Fruit fly (Drosophila melanogaster) whole organism, embryonic: ENCODE data around the gene Ktch.

Source experiments
- Adf1 ChIP-seq: fragments of 200-800 bp; sonication (Bioruptor generic); IDR thresholded peaks from 2 replicates; pipeline ENCODE4 v1.3.6; 2022; ENCODE audit warnings: missing biosample characterization, missing genetic modification characterization
- Bgb ChIP-seq: fragments of 200-800 bp; sonication (Bioruptor generic); IDR thresholded peaks from 2 replicates; pipeline ENCODE4 v1.3.6; 2022; ENCODE audit warnings: missing biosample characterization, missing genetic modification characterization; ENCODE audit not compliant: partially characterized antibody
- CG10366 ChIP-seq: fragments of 200-800 bp; sonication (Bioruptor generic); IDR thresholded peaks from 2 replicates; pipeline ENCODE4 v1.3.6; 2022; ENCODE audit warnings: missing biosample characterization, missing genetic modification characterization
- CG12299 ChIP-seq: fragments of 200-800 bp; sonication (Bioruptor generic); optimal IDR thresholded peaks from 2 replicates; lab custom pipeline; 2018; ENCODE audit warnings: missing biosample characterization, mild to moderate bottlenecking, missing genetic modification characterization
- CG13123 ChIP-seq: fragments of 200-800 bp; sonication (Bioruptor generic); optimal IDR thresholded peaks from 2 replicates; lab custom pipeline; 2016; ENCODE audit warnings: missing biosample characterization, missing genetic modification characterization
- CG13775 ChIP-seq: fragments of 200-800 bp; sonication (Bioruptor generic); optimal IDR thresholded peaks from 3 replicates; lab custom pipeline; 2017; ENCODE audit warnings: missing biosample characterization, mild to moderate bottlenecking, missing genetic modification characterization
- CG13894 ChIP-seq: fragments of 200-800 bp; sonication (Bioruptor generic); optimal IDR thresholded peaks from 3 replicates; lab custom pipeline; 2018; ENCODE audit warnings: missing biosample characterization, mild to moderate bottlenecking, missing genetic modification characterization, moderate library complexity
- CG1529 ChIP-seq: fragments of 200-800 bp; sonication (Bioruptor generic); optimal IDR thresholded peaks from 3 replicates; lab custom pipeline; 2018; ENCODE audit warnings: missing biosample characterization, missing genetic modification characterization
- CG15696 ChIP-seq: fragments of 200-800 bp; sonication (Bioruptor generic); optimal IDR thresholded peaks from 2 replicates; lab custom pipeline; 2019; ENCODE audit warnings: missing biosample characterization, mild to moderate bottlenecking, missing genetic modification characterization, moderate library complexity
- CG1602 ChIP-seq: fragments of 200-800 bp; sonication (Bioruptor generic); optimal IDR thresholded peaks from 3 replicates; lab custom pipeline; 2016; ENCODE audit warnings: missing biosample characterization, missing genetic modification characterization
- CG16813 ChIP-seq: fragments of 200-800 bp; sonication (Bioruptor generic); IDR thresholded peaks from 3 replicates; pipeline ENCODE4 v1.3.6; 2022; ENCODE audit warnings: missing biosample characterization, missing genetic modification characterization; ENCODE audit not compliant: partially characterized antibody
- CG33213 ChIP-seq: fragments of 200-800 bp; sonication (Bioruptor generic); optimal IDR thresholded peaks from 3 replicates; lab custom pipeline; 2016; ENCODE audit warnings: missing biosample characterization, missing genetic modification characterization
- CG4360 ChIP-seq: fragments of 200-800 bp; sonication (Bioruptor generic); IDR thresholded peaks from 2 replicates; pipeline ENCODE4 v1.3.6; 2022; ENCODE audit warnings: missing biosample characterization, missing genetic modification characterization
- CG43689 ChIP-seq: fragments of 200-800 bp; sonication (Bioruptor generic); IDR thresholded peaks from 2 replicates; pipeline ENCODE4 v1.3.6; 2022; ENCODE audit warnings: missing biosample characterization, missing genetic modification characterization
- CG5953 ChIP-seq: fragments of 200-800 bp; sonication (Bioruptor generic); IDR thresholded peaks from 2 replicates; pipeline ENCODE4 v1.3.6; 2022; ENCODE audit warnings: missing biosample characterization, missing genetic modification characterization
- CG7556 ChIP-seq: fragments of 200-800 bp; sonication (Bioruptor generic); optimal IDR thresholded peaks from 2 replicates; lab custom pipeline; 2017; ENCODE audit warnings: missing biosample characterization, mild to moderate bottlenecking, missing genetic modification characterization
- CG9727 ChIP-seq: fragments of 200-800 bp; sonication (Bioruptor generic); optimal IDR thresholded peaks from 3 replicates; lab custom pipeline; 2017; ENCODE audit warnings: missing biosample characterization, mild to moderate bottlenecking, missing genetic modification characterization
- CHES-1-like ChIP-seq: fragments of 200-800 bp; sonication (Bioruptor generic); optimal IDR thresholded peaks from 2 replicates; lab custom pipeline; 2016; ENCODE audit warnings: missing biosample characterization, missing genetic modification characterization
- D19B ChIP-seq: fragments of 200-800 bp; sonication (Bioruptor generic); optimal IDR thresholded peaks from 2 replicates; lab custom pipeline; 2017; ENCODE audit warnings: missing biosample characterization, mild to moderate bottlenecking, missing genetic modification characterization
- Dll ChIP-seq: fragments of 200-800 bp; sonication (Bioruptor generic); IDR thresholded peaks from 4 replicates; pipeline ENCODE4 v1.3.6; 2022; ENCODE audit warnings: missing biosample characterization, missing genetic modification characterization; ENCODE audit not compliant: partially characterized antibody
- Ets97D ChIP-seq: fragments of 200-800 bp; sonication (Bioruptor generic); optimal IDR thresholded peaks from 3 replicates; lab custom pipeline; 2016; ENCODE audit warnings: missing biosample characterization, missing genetic modification characterization
- Fer1 ChIP-seq: fragments of 200-800 bp; sonication (Bioruptor generic); optimal IDR thresholded peaks from 2 replicates; lab custom pipeline; 2017; ENCODE audit warnings: missing biosample characterization, mild to moderate bottlenecking, missing genetic modification characterization
- Fer2 ChIP-seq: fragments of 200-800 bp; sonication (Bioruptor generic); optimal IDR thresholded peaks from 2 replicates; lab custom pipeline; 2018; ENCODE audit warnings: missing biosample characterization, mild to moderate bottlenecking, missing genetic modification characterization, moderate library complexity
- Fer3 ChIP-seq: fragments of 200-800 bp; sonication (Bioruptor generic); optimal IDR thresholded peaks from 2 replicates; lab custom pipeline; 2018; ENCODE audit warnings: missing biosample characterization, mild to moderate bottlenecking, missing genetic modification characterization, moderate library complexity
- H2.0 ChIP-seq: fragments of 200-800 bp; sonication (Bioruptor generic); IDR thresholded peaks from 2 replicates; pipeline ENCODE4 v1.3.6; 2022; ENCODE audit warnings: missing biosample characterization, missing genetic modification characterization
- HHEX ChIP-seq: fragments of 200-800 bp; sonication (Bioruptor generic); optimal IDR thresholded peaks from 3 replicates; lab custom pipeline; 2017; ENCODE audit warnings: missing biosample characterization, mild to moderate bottlenecking, missing genetic modification characterization, missing genetic modification reagents
- Hey ChIP-seq: fragments of 200-800 bp; sonication (Bioruptor generic); optimal IDR thresholded peaks from 3 replicates; lab custom pipeline; 2018; ENCODE audit warnings: missing biosample characterization, mild to moderate bottlenecking, missing genetic modification characterization
- NC2β ChIP-seq: fragments of 200-800 bp; sonication (Bioruptor generic); optimal IDR thresholded peaks from 2 replicates; lab custom pipeline; 2016; ENCODE audit warnings: missing biosample characterization, missing genetic modification characterization
- Pdp1 ChIP-seq, 2 experiments: fragments of 200-800 bp; sonication (Bioruptor generic); optimal IDR thresholded peaks; 3 replicates each; lab custom pipeline; 2016; ENCODE audit warnings: missing biosample characterization in 2 of 2, missing genetic modification characterization in 2 of 2, mild to moderate bottlenecking in 1 of 2, moderate library complexity in 1 of 2
- Spps ChIP-seq: fragments of 200-800 bp; sonication (Bioruptor generic); optimal IDR thresholded peaks from 2 replicates; lab custom pipeline; 2018; ENCODE audit warnings: missing biosample characterization, mild to moderate bottlenecking, missing genetic modification characterization
- Xbp1 ChIP-seq: fragments of 200-800 bp; sonication (Bioruptor generic); optimal IDR thresholded peaks from 3 replicates; lab custom pipeline; 2016; ENCODE audit warnings: missing biosample characterization, mild to moderate bottlenecking, missing genetic modification characterization
- al ChIP-seq: fragments of 200-800 bp; sonication (Bioruptor generic); IDR thresholded peaks from 2 replicates; pipeline ENCODE4 v1.3.6; 2022; ENCODE audit warnings: missing biosample characterization, missing genetic modification characterization
- ara ChIP-seq: fragments of 200-800 bp; sonication (Bioruptor generic); IDR thresholded peaks from 2 replicates; pipeline ENCODE4 v1.3.6; 2022; ENCODE audit warnings: missing biosample characterization, missing genetic modification characterization
- az2 ChIP-seq: fragments of 200-800 bp; sonication (Bioruptor generic); optimal IDR thresholded peaks from 3 replicates; lab custom pipeline; 2016; ENCODE audit warnings: missing biosample characterization, missing genetic modification characterization
- dimm ChIP-seq: fragments of 200-800 bp; sonication (Bioruptor generic); IDR thresholded peaks from 2 replicates; pipeline ENCODE4 v1.3.6; 2022; ENCODE audit warnings: missing biosample characterization, missing genetic modification characterization
- esg ChIP-seq: fragments of 200-800 bp; sonication (Bioruptor generic); conservative IDR thresholded peaks from 2 replicates; pipeline ENCODE4 v1.3.6; 2022; ENCODE audit warnings: missing biosample characterization, missing genetic modification characterization
- eyg ChIP-seq: fragments of 200-800 bp; sonication (Bioruptor generic); optimal IDR thresholded peaks from 3 replicates; lab custom pipeline; 2016; ENCODE audit warnings: missing biosample characterization, missing genetic modification characterization
- gfzf ChIP-seq: fragments of 200-800 bp; sonication (Bioruptor generic); optimal IDR thresholded peaks from 2 replicates; lab custom pipeline; 2016; ENCODE audit warnings: missing biosample characterization, mild to moderate bottlenecking, missing genetic modification characterization, moderate library complexity
- gro ChIP-seq: fragments of 200-800 bp; sonication (Bioruptor generic); optimal IDR thresholded peaks from 2 replicates; lab custom pipeline; 2016; ENCODE audit warnings: missing biosample characterization, missing genetic modification characterization
- hbn ChIP-seq: fragments of 200-800 bp; sonication (Bioruptor generic); IDR thresholded peaks from 2 replicates; pipeline ENCODE4 v1.3.6; 2022; ENCODE audit warnings: missing biosample characterization, missing genetic modification characterization; ENCODE audit not compliant: partially characterized antibody
- inv ChIP-seq: fragments of 200-800 bp; sonication (Bioruptor generic); IDR thresholded peaks from 2 replicates; pipeline ENCODE4 v1.3.6; 2022; ENCODE audit warnings: missing biosample characterization, missing genetic modification characterization; ENCODE audit not compliant: partially characterized antibody
- mam ChIP-seq: fragments of 200-800 bp; sonication (Bioruptor generic); optimal IDR thresholded peaks from 3 replicates; lab custom pipeline; 2016; ENCODE audit warnings: missing biosample characterization, missing genetic modification characterization
- nau ChIP-seq: fragments of 200-800 bp; sonication (Bioruptor generic); optimal IDR thresholded peaks from 3 replicates; lab custom pipeline; 2017; ENCODE audit warnings: missing biosample characterization, mild to moderate bottlenecking, missing genetic modification characterization, missing genetic modification reagents
- onecut ChIP-seq: fragments of 200-800 bp; sonication (Bioruptor generic); IDR thresholded peaks from 2 replicates; pipeline ENCODE4 v1.3.6; 2022; ENCODE audit warnings: missing biosample characterization, missing genetic modification characterization
- run ChIP-seq: fragments of 200-800 bp; sonication (Bioruptor generic); optimal IDR thresholded peaks from 3 replicates; lab custom pipeline; 2018; ENCODE audit warnings: missing biosample characterization, mild to moderate bottlenecking, missing genetic modification characterization
- scrt ChIP-seq: fragments of 200-800 bp; sonication (Bioruptor generic); optimal IDR thresholded peaks from 2 replicates; lab custom pipeline; 2018; ENCODE audit warnings: missing biosample characterization, mild to moderate bottlenecking, missing genetic modification characterization, moderate library complexity
- stwl ChIP-seq: fragments of 200-800 bp; sonication (Bioruptor generic); optimal IDR thresholded peaks from 3 replicates; lab custom pipeline; 2018; ENCODE audit warnings: missing biosample characterization, mild to moderate bottlenecking, missing genetic modification characterization, moderate library complexity
- tio ChIP-seq: fragments of 200-800 bp; sonication (Bioruptor generic); optimal IDR thresholded peaks from 2 replicates; lab custom pipeline; 2017; ENCODE audit warnings: missing biosample characterization, missing genetic modification characterization, inconsistent platforms
- trem ChIP-seq: fragments of 200-800 bp; optimal IDR thresholded peaks from 3 replicates; lab custom pipeline; 2019; ENCODE audit warnings: missing biosample characterization, mild to moderate bottlenecking, missing genetic modification characterization, moderate library complexity
- vnd ChIP-seq: fragments of 200-800 bp; sonication (Bioruptor generic); IDR thresholded peaks from 3 replicates; pipeline ENCODE4 v1.3.6; 2022; ENCODE audit warnings: missing biosample characterization, missing genetic modification characterization; ENCODE audit not compliant: partially characterized antibody
- zen2 ChIP-seq: fragments of 200-800 bp; sonication (Bioruptor generic); IDR thresholded peaks from 3 replicates; pipeline ENCODE4 v1.3.6; 2022; ENCODE audit warnings: missing biosample characterization, missing genetic modification characterization; ENCODE audit not compliant: partially characterized antibody

The Ktch gene

dm6 chr3R:31168968-31169367 lies 38.5 kb upstream of the Ktch start, which contains the start of gene stops (continued):
- TF ChIP-seq Dll (0 out of 4 replicates have a peak, but pooled peaks have one; percentile 25), scrt (GFP tag; lab: Kevin White, UChicago) (no peak), Adf1 (GFP tag; lab: Robert Waterston, UW) (no peak), CG43689 (GFP tag; lab: Robert Waterston, UW) (no peak), mam (GFP tag; lab: Kevin White, UChicago) (peak; percentile 14), Ets97D (GFP tag; lab: Kevin White, UChicago) (peak; percentile 1), CG10366 (GFP tag; lab: Robert Waterston, UW) (no peak; the same call in 1 of the 2 replicates), Xbp1 (GFP tag; lab: Kevin White, UChicago) (peak; percentile 28), CG5953 (GFP tag; lab: Robert Waterston, UW) (0 out of 2 replicates have a peak, but pooled peaks have one; percentile 49), run (tag; lab: Kevin White, UChicago) (no peak), Fer3 (tag; lab: Kevin White, UChicago) (peak; percentile 52), D19B (GFP tag; lab: Kevin White, UChicago) (no peak), eyg (GFP tag; lab: Kevin White, UChicago) (no peak), zen2 (GFP tag; lab: Robert Waterston, UW) (no peak), HHEX (GFP tag; lab: Kevin White, UChicago) (peak; percentile 76), CG15696 (tag; lab: Kevin White, UChicago) (peak; percentile 31), CG13894 (tag; lab: Kevin White, UChicago) (no peak), Hey (tag; lab: Kevin White, UChicago) (no peak), H2.0 (GFP tag; lab: Robert Waterston, UW) (no peak), dimm (GFP tag; lab: Robert Waterston, UW) (no peak), CG1529 (GFP tag; lab: Kevin White, UChicago) (peak; percentile 34), CG4360 (GFP tag; lab: Robert Waterston, UW) (peak; percentile 31; the same call in 1 of the 2 replicates), CG7556 (peak; percentile 10), az2 (GFP tag; lab: Kevin White, UChicago) (no peak), hbn (GFP tag; lab: Robert Waterston, UW) (no peak), CG9727 (GFP tag; lab: Kevin White, UChicago) (peak; percentile 41), ara (no peak), CG13123 (GFP tag; lab: Kevin White, UChicago) (peak; percentile 16), CHES-1-like (GFP tag; lab: Kevin White, UChicago) (no peak), CG12299 (no peak), gro (GFP tag; lab: Kevin White, UChicago) (no peak), trem (tag; lab: Kevin White, UChicago) (no peak), esg (no peak), onecut (GFP tag; lab: Robert Waterston, UW) (peak; percentile 26), vnd (no peak), tio (peak; percentile 48), Pdp1 (GFP tag; optimal IDR thresholded peaks at IDR 0.05; lab: Kevin White, UChicago) (peak in 1 of 2 experiments; percentile 18), Fer1 (GFP tag; lab: Kevin White, UChicago) (peak; percentile 2), Bgb (GFP tag; lab: Robert Waterston, UW) (no peak), CG16813 (no peak), gfzf (GFP tag; lab: Kevin White, UChicago) (no peak), Spps (no peak), CG33213 (GFP tag; lab: Kevin White, UChicago) (peak; percentile 61), NC2β (no peak), al (no peak), Fer2 (tag; lab: Kevin White, UChicago) (no peak), CG13775 (GFP tag; lab: Kevin White, UChicago) (no peak), CG1602 (peak; percentile 41), stwl (tag; lab: Kevin White, UChicago) (no peak), nau (GFP tag; lab: Kevin White, UChicago) (peak; percentile 33), inv (GFP tag; lab: Robert Waterston, UW) (no peak)
